Worm (Caenorhabditis elegans): Measurements from ENCODE around the gene irg-2.

- no peak for TF ChIP-seq flt-1 (GFP tag; IDR thresholded peaks at IDR 0.05)
- TF ChIP-seq ets-7 (tag; optimal IDR thresholded peaks at IDR 0.05): no peak
- TF ChIP-seq hmg-4 (GFP tag; optimal IDR thresholded peaks at IDR 0.05): no peak
Measured at ce11 chrV:4047541-4047940, 5.6 kb downstream of the irg-2 start, which contains the start of gene srh-169.

Data from whole organism, early embryonic.